Fruit fly (Drosophila melanogaster) ovary, adult (tissue): ENCODE data around the gene Cand1.

Source experiments
- CG17801 ChIP-seq: fragments of 200-800 bp; optimal IDR thresholded peaks from 2 replicates; lab custom pipeline; 2019; ENCODE audit warnings: missing biosample characterization, mild to moderate bottlenecking, missing genetic modification characterization, moderate library complexity; ENCODE audit not compliant: partially characterized antibody

Gene Cand1

DNA sequence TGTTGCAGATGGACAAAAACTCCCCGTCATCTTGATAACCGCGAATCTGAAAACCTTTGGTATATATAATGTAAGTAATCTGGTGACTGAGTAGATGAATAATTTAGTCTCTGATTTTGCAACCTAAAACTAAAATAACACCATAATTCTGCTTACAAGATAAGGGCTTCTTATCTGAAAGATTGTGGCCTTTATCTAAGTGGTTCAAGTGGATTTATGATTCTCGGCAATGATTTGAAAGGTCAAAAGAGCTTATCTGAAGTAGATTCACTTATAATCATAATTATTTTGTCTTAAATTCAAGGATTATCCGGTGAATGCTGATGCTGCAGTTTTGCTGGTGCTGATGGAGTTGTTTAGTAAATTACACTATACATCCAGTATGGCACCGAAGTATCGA, 46.6 kb downstream of the Cand1 start:
- TF ChIP-seq CG17801 (GFP tag; lab: Kevin White, UChicago): no peak

dm6 chr2L:10314327-10315210, 47.9 kb downstream of the Cand1 start, which contains the start of the genes Usp14 and CG4972:
Usp14 (minus strand) TSS chr2L:10314396.
CG4972 (plus strand) TSS chr2L:10314792.
- no peak for TF ChIP-seq CG17801 (GFP tag; lab: Kevin White, UChicago)

DNA sequence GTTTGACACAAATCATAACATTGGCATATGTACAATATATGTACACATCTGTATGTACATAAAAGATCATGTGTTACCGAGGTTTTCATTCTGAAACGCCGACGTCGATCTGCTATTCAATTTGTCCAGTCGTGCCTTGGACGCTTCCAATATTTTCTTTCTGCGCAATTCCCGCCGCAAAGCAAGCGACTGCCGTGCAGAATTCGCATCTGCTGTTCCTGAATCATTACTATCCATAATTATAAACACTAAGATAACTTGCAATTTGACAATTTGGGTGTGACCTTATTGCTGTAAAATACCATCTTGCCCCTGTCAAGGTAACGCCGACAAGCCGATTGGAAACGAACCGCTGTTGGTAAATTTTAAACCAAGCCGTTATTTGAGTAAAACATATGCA, 50.7 kb downstream of the Cand1 start:
- TF ChIP-seq CG17801 (GFP tag; lab: Kevin White, UChicago): no peak

DNA sequence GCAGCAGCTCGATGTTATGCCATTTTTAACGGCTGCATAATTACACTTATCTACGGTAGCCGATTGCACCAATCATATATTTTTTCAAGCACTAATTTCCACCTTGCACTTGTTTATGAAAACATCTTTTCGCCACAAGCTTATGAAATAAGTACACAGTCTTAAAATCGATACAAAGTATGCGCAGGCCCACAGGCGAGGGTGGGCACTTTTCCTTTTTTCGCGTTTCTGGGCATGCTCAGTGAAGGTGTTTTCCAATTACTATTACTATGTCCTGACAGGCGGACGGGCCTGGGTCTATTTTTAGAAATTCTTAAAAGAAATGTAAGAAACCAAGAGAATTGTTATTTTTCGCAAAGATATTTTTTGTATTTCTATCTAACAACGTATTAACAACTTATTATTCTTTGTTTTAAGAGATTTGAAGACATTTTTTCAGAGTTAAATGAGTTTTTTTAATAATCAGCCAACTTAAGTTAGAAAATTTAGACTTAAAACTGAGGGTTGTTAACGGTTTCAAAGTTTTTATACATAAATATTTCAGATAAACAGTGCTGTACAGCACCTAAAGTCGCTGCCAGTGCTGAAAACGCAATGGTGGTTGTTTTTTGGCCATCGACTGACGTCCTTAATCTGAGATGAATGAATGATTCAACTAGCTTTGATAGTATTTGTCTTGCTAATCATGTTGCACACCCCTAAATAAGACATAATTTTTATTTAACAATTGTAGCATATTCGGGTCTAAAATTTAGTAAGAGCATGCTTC, 51.7 kb downstream of the Cand1 start, which contains the start of gene Cdk5alpha:
Gene Cdk5alpha, minus strand, starts transcription at position 343 of the 769 bp plus-strand sequence.
- TF ChIP-seq CG17801 (GFP tag; lab: Kevin White, UChicago): no peak
